Worm (Caenorhabditis elegans): Measurements from ENCODE around the gene szy-20.

- TF ChIP-seq lin-13 (tag; optimal IDR thresholded peaks at IDR 0.05) (no peak), pha-4 (tag; optimal IDR thresholded peaks at IDR 0.05) (no peak), unc-62 (GFP tag; optimal IDR thresholded peaks at IDR 0.05) (no peak), drap-1 (GFP tag; optimal IDR thresholded peaks at IDR 0.05) (no peak), snpc-4 (tag; optimal IDR thresholded peaks at IDR 0.05) (no peak), ztf-11 (tag; optimal IDR thresholded peaks at IDR 0.05) (no peak), unc-39 (tag; optimal IDR thresholded peaks at IDR 0.05) (no peak)
Measured at ce11 chrII:8997479-8997878, 28.3 kb upstream of the szy-20 start, which contains the start of the genes F44G4.3 and tdp-1.
